Fruit fly (Drosophila melanogaster) S2 (cell line): ENCODE data around the gene Cnot4.

Experiments
- CG8478 ChIP-seq: fragments of >200 bp; optimal IDR thresholded peaks from 2 replicates; lab custom pipeline; 2018
- CTCF ChIP-seq, 2 experiments: fragments of >200 bp; optimal IDR thresholded peaks; 2 replicates each; lab custom pipeline; 2018

DNA sequence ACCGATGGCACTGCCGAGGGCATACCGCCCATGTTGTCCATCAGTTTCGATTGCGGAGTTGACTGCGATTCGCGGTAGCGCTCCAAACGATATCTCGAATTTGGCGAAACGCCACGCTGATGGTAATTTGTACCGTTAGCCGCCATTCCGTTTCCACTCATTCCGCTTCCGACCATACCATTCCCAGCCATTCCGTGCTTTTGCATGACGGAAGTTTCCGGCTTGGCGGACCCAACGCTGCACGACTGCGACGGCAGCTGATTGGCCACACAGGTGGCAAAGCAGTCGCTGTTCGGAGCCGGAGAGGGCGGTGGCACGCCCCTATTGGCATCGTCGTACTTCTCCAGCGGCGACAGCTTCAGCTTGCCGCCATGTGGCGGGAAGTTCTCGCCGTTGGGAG is 24.2 kb upstream of the Cnot4 start:
- TF ChIP-seq CTCF (optimal IDR thresholded peaks at IDR 0.05; lab: Kevin White, UChicago) (no peak), CG8478 (lab: Kevin White, UChicago) (no peak)
